Fruit fly (Drosophila melanogaster) whole organism, wandering third instar larva: ENCODE results near the gene CG32036.

ENCODE experiments used
- ey ChIP-seq: fragments of 200-800 bp; sonication (Bioruptor generic); optimal IDR thresholded peaks from 2 replicates; lab custom pipeline; 2016; ENCODE audit warnings: missing biosample characterization, missing genetic modification characterization
- fru ChIP-seq: fragments of 200-800 bp; sonication (Bioruptor generic); optimal IDR thresholded peaks from 3 replicates; lab custom pipeline; 2016; ENCODE audit warnings: missing biosample characterization, mild to moderate bottlenecking, missing genetic modification characterization
- h ChIP-seq: fragments of 200-800 bp; sonication (Bioruptor generic); optimal IDR thresholded peaks from 3 replicates; lab custom pipeline; 2016; ENCODE audit warnings: missing biosample characterization, mild to moderate bottlenecking, missing genetic modification characterization
- usp ChIP-seq: fragments of >200 bp; optimal IDR thresholded peaks from 2 replicates; lab custom pipeline; 2017; ENCODE audit warnings: missing biosample characterization, missing genetic modification characterization

DNA sequence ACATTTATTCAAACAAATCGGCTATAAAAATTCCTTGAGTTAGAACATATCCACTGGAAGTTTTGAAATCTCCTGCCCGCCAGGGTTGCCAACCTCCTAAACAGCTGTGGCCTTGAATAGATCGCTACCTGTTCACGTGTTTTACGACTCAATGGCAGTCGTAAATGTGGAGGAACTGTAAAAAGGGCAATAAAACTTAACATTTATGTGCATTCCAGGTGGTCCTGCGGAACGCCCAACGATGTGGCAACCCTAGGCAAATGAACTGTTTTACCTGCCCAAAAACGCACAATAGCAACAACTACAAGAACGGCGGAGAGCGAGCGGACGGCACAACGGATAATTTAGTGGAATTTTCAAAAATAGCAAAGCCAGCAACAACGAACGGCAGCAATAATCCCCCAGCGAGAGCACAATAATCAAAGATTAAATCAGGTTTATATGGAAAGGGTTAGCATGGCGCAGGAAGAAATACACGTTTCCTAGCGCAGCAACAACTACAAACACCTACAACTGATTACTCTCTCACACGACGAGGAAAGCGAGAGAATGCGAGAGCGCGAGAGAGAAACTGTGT is 27.3 kb downstream of the CG32036 start:
- TF ChIP-seq usp (GFP tag; lab: Kevin White, UChicago) (no peak), fru (GFP tag; lab: Kevin White, UChicago) (no peak), h (GFP tag; lab: Kevin White, UChicago) (no peak), ey (GFP tag; lab: Kevin White, UChicago) (no peak)
